Worm (Caenorhabditis elegans): Measurements from ENCODE around the gene srh-299.

DNA sequence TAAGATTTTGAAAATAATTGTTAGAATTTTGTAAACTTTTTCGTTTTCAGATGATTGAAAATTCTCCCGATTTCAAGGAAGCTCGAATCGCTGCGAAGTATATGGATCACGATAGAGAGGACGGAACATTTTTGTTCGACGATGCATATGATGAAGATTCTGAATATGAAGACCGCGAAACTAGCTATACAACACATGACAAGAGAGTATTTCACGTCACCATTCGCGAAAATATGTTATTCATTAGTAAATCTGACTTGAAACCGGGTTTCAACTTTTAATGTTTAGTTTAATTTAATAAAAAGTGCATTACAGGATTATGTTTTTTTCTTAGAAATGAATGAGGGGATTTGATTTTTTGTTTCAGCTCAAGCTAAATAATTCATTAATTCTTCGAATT is 7.2 kb downstream of the srh-299 start, which contains the start of gene str-57:
- no peak for TF ChIP-seq tab-1 (GFP tag; IDR thresholded peaks at IDR 0.05)
- no peak for TF ChIP-seq med-1 (GFP tag; optimal IDR thresholded peaks at IDR 0.05; ENCODE audit: insufficient read depth)
- TF ChIP-seq flt-1 (GFP tag; IDR thresholded peaks at IDR 0.05) = no peak
- TF ChIP-seq cog-1 (tag; optimal IDR thresholded peaks at IDR 0.05) = no peak
- no peak for TF ChIP-seq ztf-23 (GFP tag; IDR thresholded peaks at IDR 0.05)
- no peak for TF ChIP-seq ztf-29 (GFP tag; IDR thresholded peaks at IDR 0.05)
- TF ChIP-seq ref-1 (GFP tag; conservative IDR thresholded peaks at IDR 0.05) = no peak
